Worm (Caenorhabditis elegans): ENCODE results near the gene W03C9.1.

ce11 chrII:11948459-11948858 lies 13.5 kb downstream of the W03C9.1 start, which contains the start of gene W03C9.8:
- no peak for TF ChIP-seq pha-4 (tag; optimal IDR thresholded peaks at IDR 0.05)
- no peak for TF ChIP-seq snpc-4 (tag; optimal IDR thresholded peaks at IDR 0.05)

Data from whole organism, L3 larva.